Worm (Caenorhabditis elegans) whole organism, L2 larva: ENCODE measurements around the gene phat-8.

ENCODE experiments used
- C34F6.9 ChIP-seq: fragments of 150-350 bp; optimal IDR thresholded peaks from 2 replicates; lab custom pipeline; 2014; ENCODE audit warnings: missing biosample characterization, missing genetic modification characterization
- R02D3.7 ChIP-seq: fragments of 150-350 bp; optimal IDR thresholded peaks from 2 replicates; lab custom pipeline; 2014; ENCODE audit warnings: missing biosample characterization, missing genetic modification characterization
- Y55F3AM.14 ChIP-seq: fragments of 200-800 bp; sonication (Bioruptor generic); optimal IDR thresholded peaks from 2 replicates; lab custom pipeline; 2018; ENCODE audit warnings: mild to moderate bottlenecking, missing genetic modification characterization, missing compliant biosample characterization
- ZK546.5 ChIP-seq: sonication (generic microtip); optimal IDR thresholded peaks from 2 replicates; lab custom pipeline; 2017; ENCODE audit warnings: missing biosample characterization, missing genetic modification characterization
- alr-1 ChIP-seq: fragments of 150-350 bp; optimal IDR thresholded peaks from 2 replicates; lab custom pipeline; 2014; ENCODE audit warnings: missing biosample characterization, missing genetic modification characterization
- ama-1 ChIP-seq: fragments of 150-350 bp; optimal IDR thresholded peaks from 2 replicates; lab custom pipeline; 2018; ENCODE audit warnings: inconsistent platforms
- blmp-1 ChIP-seq: sonication (generic microtip); optimal IDR thresholded peaks from 2 replicates; lab custom pipeline; 2017; ENCODE audit warnings: missing genetic modification characterization, mild to moderate bottlenecking, missing compliant biosample characterization, antibody characterized with exemption, moderate library complexity; ENCODE audit not compliant: insufficient read depth
- ceh-16 ChIP-seq: fragments of 150-350 bp; optimal IDR thresholded peaks from 2 replicates; lab custom pipeline; 2014; ENCODE audit warnings: missing biosample characterization, missing genetic modification characterization
- crh-2 ChIP-seq: sonication (generic microtip); optimal IDR thresholded peaks from 2 replicates; lab custom pipeline; 2017; ENCODE audit warnings: missing biosample characterization, missing genetic modification characterization
- dmd-4 ChIP-seq: sonication (generic microtip); optimal IDR thresholded peaks from 2 replicates; lab custom pipeline; 2017; ENCODE audit warnings: missing biosample characterization, missing genetic modification characterization
- elt-1 ChIP-seq: fragments of 150-350 bp; optimal IDR thresholded peaks from 2 replicates; lab custom pipeline; 2014; ENCODE audit warnings: missing biosample characterization, missing genetic modification characterization
- elt-3 ChIP-seq: sonication (generic microtip); optimal IDR thresholded peaks from 2 replicates; lab custom pipeline; 2017; ENCODE audit warnings: missing biosample characterization, missing genetic modification characterization
- lin-11 ChIP-seq: fragments of 150-350 bp; sonication (generic microtip); optimal IDR thresholded peaks from 2 replicates; lab custom pipeline; 2014; ENCODE audit warnings: missing biosample characterization, missing genetic modification characterization, inconsistent platforms, mixed read lengths
- lin-13 ChIP-seq: fragments of 150-350 bp; optimal IDR thresholded peaks from 2 replicates; lab custom pipeline; 2014; ENCODE audit warnings: missing biosample characterization, missing genetic modification reagents, missing genetic modification characterization
- mab-5 ChIP-seq: fragments of 150-350 bp; optimal IDR thresholded peaks from 2 replicates; lab custom pipeline; 2014; ENCODE audit warnings: missing biosample characterization, missing genetic modification characterization
- mbf-1 ChIP-seq: sonication (generic microtip); optimal IDR thresholded peaks from 2 replicates; lab custom pipeline; 2017; ENCODE audit warnings: missing biosample characterization, missing genetic modification characterization
- mdl-1 ChIP-seq, 2 experiments: fragments of 150-350 bp in 1 of 2; sonication (generic microtip) in 1 of 2; optimal IDR thresholded peaks; 2 replicates each; lab custom pipeline; 2017; ENCODE audit warnings: missing biosample characterization in 2 of 2, missing genetic modification characterization in 2 of 2
- nhr-11 ChIP-seq: fragments of 150-350 bp; optimal IDR thresholded peaks from 2 replicates; lab custom pipeline; 2014; ENCODE audit warnings: missing biosample characterization, missing genetic modification characterization
- nhr-129 ChIP-seq: fragments of 150-350 bp; optimal IDR thresholded peaks from 2 replicates; lab custom pipeline; 2014; ENCODE audit warnings: missing biosample characterization, missing genetic modification characterization
- nhr-21 ChIP-seq: fragments of 150-350 bp; optimal IDR thresholded peaks from 2 replicates; lab custom pipeline; 2014; ENCODE audit warnings: missing biosample characterization, missing genetic modification characterization
- nhr-6 ChIP-seq: fragments of 150-350 bp; optimal IDR thresholded peaks from 2 replicates; lab custom pipeline; 2014; ENCODE audit warnings: missing biosample characterization, missing genetic modification characterization
- sem-4 ChIP-seq: fragments of 150-350 bp; optimal IDR thresholded peaks from 2 replicates; lab custom pipeline; 2014; ENCODE audit warnings: missing biosample characterization, missing genetic modification reagents, missing genetic modification characterization
- sma-9 ChIP-seq, 2 experiments: fragments of 150-350 bp in 1 of 2; sonication (generic microtip) in 1 of 2; optimal IDR thresholded peaks; 2 replicates each; lab custom pipeline; 2014 to 2016; ENCODE audit warnings: missing genetic modification characterization in 2 of 2, mild to moderate bottlenecking in 1 of 2, missing biosample characterization in 1 of 2, missing compliant biosample characterization in 1 of 2, missing genetic modification reagents in 1 of 2, moderate library complexity in 1 of 2
- unc-39 ChIP-seq: fragments of 150-350 bp; optimal IDR thresholded peaks from 2 replicates; lab custom pipeline; 2014; ENCODE audit warnings: missing biosample characterization, missing genetic modification characterization
- zag-1 ChIP-seq: fragments of 150-350 bp; optimal IDR thresholded peaks from 2 replicates; lab custom pipeline; 2014; ENCODE audit warnings: missing biosample characterization, missing genetic modification characterization
- ztf-1 ChIP-seq: fragments of 200-800 bp; sonication (Bioruptor generic); conservative IDR thresholded peaks from 2 replicates; pipeline ENCODE4 v1.3.6; 2022; ENCODE audit warnings: missing genetic modification characterization, missing compliant biosample characterization
- ztf-11 ChIP-seq: sonication (generic microtip); optimal IDR thresholded peaks from 2 replicates; lab custom pipeline; 2017; ENCODE audit warnings: missing biosample characterization, missing genetic modification characterization
- ztf-4 ChIP-seq: fragments of 150-350 bp; optimal IDR thresholded peaks from 2 replicates; lab custom pipeline; 2014; ENCODE audit warnings: missing biosample characterization, missing genetic modification characterization

Gene phat-8

DNA sequence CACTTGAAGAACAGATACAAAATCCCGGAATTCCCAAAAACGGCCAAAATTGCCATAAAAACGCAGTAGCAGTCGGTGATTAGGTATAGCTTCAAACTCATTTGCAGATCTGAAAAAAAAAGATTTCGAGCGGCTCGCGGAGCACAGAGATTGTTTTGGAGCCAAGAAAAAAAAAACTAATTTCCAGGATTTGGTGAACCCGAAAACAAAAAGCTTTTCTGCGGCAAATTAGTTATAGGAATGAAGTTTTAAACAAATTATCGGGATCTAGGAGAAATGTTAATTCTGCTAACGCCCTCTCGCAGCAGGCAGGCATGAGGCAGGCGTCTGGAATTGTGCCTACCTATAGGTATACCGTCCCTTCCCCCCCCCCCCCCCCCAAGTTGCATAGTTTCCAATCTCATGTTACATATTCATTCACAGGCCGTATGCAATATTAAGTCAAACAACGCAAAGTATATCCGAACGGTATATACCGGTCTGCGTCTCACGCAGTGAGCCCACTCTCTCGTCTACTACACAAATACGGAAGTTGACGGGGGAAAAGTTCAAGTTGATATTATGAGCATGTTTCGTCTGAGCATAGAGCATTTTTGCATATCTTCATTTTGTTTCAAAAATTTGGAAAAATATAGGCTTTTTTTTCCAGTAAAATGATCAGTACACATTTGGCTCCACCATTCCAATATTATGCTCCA lies 26.8 kb upstream of the phat-8 start, which contains the start of the genes W05H5.1 and pitr-6:
Gene W05H5.1, minus strand, starts transcription at position 101 of the 698 bp plus-strand sequence.
Gene pitr-6, plus strand, starts transcription at position 648 of the 698 bp plus-strand sequence.
- TF ChIP-seq lin-11 (tag; lab: Kevin White, UChicago) (no peak), elt-1 (tag; lab: Kevin White, UChicago) (no peak), ceh-16 (tag; lab: Kevin White, UChicago) (no peak)

DNA sequence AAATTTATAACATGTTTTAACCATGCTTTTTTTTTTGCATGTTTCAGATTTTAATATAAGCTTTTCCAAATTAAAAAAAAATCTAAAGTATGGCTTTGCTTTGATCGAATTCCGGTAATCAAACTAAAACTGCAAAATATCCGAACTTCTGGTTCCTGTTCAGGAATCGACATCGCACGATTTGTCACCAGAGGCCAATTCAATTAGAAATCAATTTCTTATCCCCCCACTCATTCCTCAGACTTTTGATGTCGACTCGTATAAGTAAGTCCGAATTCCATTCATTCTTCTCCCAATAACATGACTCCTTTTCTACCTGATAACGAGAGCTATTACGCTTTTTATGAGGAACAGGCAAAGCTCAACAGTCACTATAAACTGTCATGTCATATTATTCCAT lies 23.4 kb upstream of the phat-8 start, which contains the start of gene srh-27:
Gene srh-27, plus strand, starts transcription at position 301 of the 400 bp plus-strand sequence.
- TF ChIP-seq sma-9 (GFP tag; optimal IDR thresholded peaks at IDR 0.05; lab: Kevin White, UChicago) (no peak), sma-9 (tag; optimal IDR thresholded peaks at IDR 0.05; lab: Kevin White, UChicago) (no peak), elt-3 (tag; lab: Kevin White, UChicago) (no peak), nhr-21 (no peak), ztf-1 (no peak)
- TF ChIP-seq, all 48 proteins: peak for 0

DNA sequence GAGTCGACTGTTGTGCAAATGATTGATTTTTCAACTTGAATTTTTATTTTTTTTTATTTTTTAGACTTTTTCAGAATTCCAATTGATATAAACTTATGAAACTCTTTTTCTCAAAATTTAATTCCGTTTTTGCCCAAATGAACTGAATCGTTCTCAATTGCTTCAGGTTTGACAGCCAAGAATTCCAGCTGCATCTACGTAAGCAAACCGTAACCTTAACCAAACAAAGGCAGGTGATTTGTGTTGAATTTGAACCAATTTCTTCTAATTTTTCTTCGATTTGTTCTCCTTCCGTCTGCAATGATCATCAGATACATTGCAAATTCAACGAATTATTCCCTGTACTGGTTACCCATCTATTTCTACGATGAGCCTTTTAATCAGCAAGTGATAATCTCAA lies 21.8 kb upstream of the phat-8 start, which contains the start of gene sre-34:
Gene sre-34, plus strand, starts transcription at position 301 of the 400 bp plus-strand sequence.
- no peak for TF ChIP-seq ZK546.5 (tag; lab: Kevin White, UChicago)
- no peak for TF ChIP-seq nhr-129 (tag; lab: Kevin White, UChicago)
- no peak for TF ChIP-seq nhr-6 (tag; lab: Kevin White, UChicago)
- no peak for TF ChIP-seq blmp-1 (tag; lab: Kevin White, UChicago)
- TF ChIP-seq zag-1 (tag; lab: Kevin White, UChicago), result no peak

DNA sequence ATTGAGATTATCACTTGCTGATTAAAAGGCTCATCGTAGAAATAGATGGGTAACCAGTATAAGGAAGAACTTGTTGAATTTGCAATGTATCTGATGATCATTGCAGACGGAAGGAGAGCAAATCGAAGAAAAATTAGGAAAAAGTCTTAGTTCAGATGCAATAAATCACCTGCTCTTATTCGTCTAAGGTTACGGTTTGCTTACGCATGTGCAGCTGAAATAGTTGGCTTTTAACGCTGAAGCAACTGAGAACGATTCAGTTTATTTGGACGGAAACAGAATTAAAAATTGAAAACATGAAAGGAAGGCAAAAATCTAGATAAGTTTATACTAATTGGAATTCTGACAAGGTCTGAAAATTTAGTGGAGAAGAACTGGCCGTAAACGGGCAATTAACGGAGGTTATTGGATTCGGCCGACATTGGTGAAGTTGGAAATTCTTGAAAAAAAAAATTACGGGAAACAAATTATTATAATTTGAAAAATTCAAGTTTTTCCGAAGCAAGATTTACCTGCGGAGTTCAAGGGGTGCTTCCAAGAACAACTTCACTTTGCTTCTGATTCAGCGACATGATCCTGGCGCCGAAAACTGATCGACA lies 18.8 kb upstream of the phat-8 start, which contains the start of the genes sre-35 and sre-33:
Gene sre-35, minus strand, starts transcription at position 101 of the 599 bp plus-strand sequence.
Gene sre-33, plus strand, starts transcription at position 549 of the 599 bp plus-strand sequence.
- no peak for TF ChIP-seq ztf-4 (tag; lab: Kevin White, UChicago)
- TF ChIP-seq sma-9 (GFP tag; optimal IDR thresholded peaks at IDR 0.05; lab: Kevin White, UChicago), result no peak
- TF ChIP-seq sma-9 (tag; optimal IDR thresholded peaks at IDR 0.05; lab: Kevin White, UChicago), result no peak
- TF ChIP-seq nhr-6 (tag; lab: Kevin White, UChicago), result no peak
- TF ChIP-seq mbf-1 (tag; lab: Kevin White, UChicago), result no peak
- TF ChIP-seq unc-39 (tag; lab: Kevin White, UChicago), result no peak
- no peak for TF ChIP-seq crh-2
- TF ChIP-seq lin-11 (tag; lab: Kevin White, UChicago), result no peak
- TF ChIP-seq ztf-11 (tag; lab: Kevin White, UChicago), result no peak
- no peak for TF ChIP-seq lin-13 (GFP tag; lab: Kevin White, UChicago)
- TF ChIP-seq mab-5, result no peak
- no peak for TF ChIP-seq nhr-11 (tag; lab: Kevin White, UChicago)
- TF ChIP-seq elt-1 (tag; lab: Kevin White, UChicago), result no peak
- TF ChIP-seq Y55F3AM.14 (GFP tag; lab: Kevin White, UChicago), result no peak
- TF ChIP-seq R02D3.7 (tag; lab: Kevin White, UChicago), result no peak
- TF ChIP-seq sem-4 (tag; lab: Kevin White, UChicago), result no peak
- no peak for TF ChIP-seq alr-1

DNA sequence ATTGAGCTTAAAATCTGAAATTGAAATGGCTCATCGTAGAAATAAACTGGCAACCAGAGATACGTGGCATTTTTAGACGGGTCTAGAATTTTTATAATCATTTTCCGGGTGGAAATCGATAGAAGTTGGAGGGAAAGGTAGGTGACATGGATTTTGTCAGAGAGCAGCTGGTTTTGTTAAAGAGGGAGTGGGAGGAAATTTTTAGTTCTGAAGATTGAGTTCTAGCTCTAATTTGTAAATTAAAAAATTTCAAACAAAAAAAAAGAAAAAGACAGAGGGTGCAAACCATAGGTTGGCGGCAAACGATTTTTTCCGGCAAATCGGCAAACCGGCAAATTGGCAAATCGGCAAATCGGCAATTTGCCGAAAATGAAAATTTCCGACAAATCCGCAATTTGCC lies 15.0 kb upstream of the phat-8 start, which contains the start of gene sre-32:
Gene sre-32, minus strand, starts transcription at position 101 of the 400 bp plus-strand sequence.
- no peak for TF ChIP-seq mbf-1 (tag; lab: Kevin White, UChicago)
- no peak for TF ChIP-seq ztf-11 (tag; lab: Kevin White, UChicago)
- TF ChIP-seq ama-1 (lab: Kevin White, UChicago), result no peak
- no peak for TF ChIP-seq sma-9 (GFP tag; optimal IDR thresholded peaks at IDR 0.05; lab: Kevin White, UChicago)
- TF ChIP-seq sma-9 (tag; optimal IDR thresholded peaks at IDR 0.05; lab: Kevin White, UChicago), result no peak
- TF ChIP-seq alr-1, result no peak
- TF ChIP-seq Y55F3AM.14 (GFP tag; lab: Kevin White, UChicago), result no peak
- no peak for TF ChIP-seq R02D3.7 (tag; lab: Kevin White, UChicago)
- TF ChIP-seq dmd-4, result no peak
- no peak for TF ChIP-seq nhr-129 (tag; lab: Kevin White, UChicago)
- TF ChIP-seq ztf-1, result no peak
- TF ChIP-seq mdl-1 (tag; optimal IDR thresholded peaks at IDR 0.05; lab: Kevin White, UChicago), result no peak
- TF ChIP-seq C34F6.9 (tag; lab: Kevin White, UChicago), result no peak
- TF ChIP-seq crh-2, result no peak
- no peak for TF ChIP-seq elt-3 (tag; lab: Kevin White, UChicago)
